Fruit fly (Drosophila melanogaster): ENCODE measurements around the gene mtgo.

mtgo gene

DNA sequence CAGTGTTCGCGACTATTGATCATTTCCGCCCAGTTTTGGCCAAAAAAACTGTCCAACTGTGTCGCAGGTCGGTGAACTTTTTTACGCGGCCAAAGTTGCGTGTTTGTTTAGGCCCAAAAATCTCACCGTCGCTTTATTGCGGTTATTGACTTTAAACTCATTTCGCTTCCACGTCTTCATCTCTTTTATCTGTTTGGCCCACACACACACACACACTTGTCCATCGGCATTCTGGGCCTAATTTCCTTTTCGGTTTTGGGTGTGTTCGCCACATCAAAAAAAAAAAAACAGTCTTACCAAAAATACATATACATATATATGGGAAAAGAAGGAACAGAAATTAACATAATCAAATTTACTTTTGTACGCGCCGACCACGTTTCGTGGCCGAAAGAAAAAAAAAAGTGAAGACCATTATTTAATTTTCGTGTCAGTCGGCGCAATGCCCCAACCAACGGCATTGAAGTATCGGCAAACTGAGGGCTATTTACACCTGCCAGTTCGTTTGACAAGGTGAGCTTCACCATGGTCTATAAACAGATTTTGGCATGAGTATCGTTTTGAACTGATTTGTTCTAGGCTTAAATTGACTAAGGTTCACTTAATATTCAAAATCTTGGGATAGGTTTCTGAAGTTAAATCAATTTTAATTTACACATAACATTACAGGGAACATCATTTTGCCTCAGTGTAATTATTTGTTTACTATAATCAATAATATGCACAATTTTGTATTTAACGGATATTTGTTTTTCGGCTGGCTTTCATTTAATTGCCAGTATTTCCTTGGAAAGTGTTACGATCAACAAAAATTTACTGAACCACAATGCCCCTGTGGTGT is 60.4 kb downstream of the mtgo start, which contains the start of gene CG31815:
Gene CG31815 (plus strand): TSS at position 791 of the 841 bp plus-strand sequence.
- no peak for TF ChIP-seq CG17801 (GFP tag; optimal IDR thresholded peaks at IDR 0.05; ENCODE audit: partially characterized antibody)

DNA sequence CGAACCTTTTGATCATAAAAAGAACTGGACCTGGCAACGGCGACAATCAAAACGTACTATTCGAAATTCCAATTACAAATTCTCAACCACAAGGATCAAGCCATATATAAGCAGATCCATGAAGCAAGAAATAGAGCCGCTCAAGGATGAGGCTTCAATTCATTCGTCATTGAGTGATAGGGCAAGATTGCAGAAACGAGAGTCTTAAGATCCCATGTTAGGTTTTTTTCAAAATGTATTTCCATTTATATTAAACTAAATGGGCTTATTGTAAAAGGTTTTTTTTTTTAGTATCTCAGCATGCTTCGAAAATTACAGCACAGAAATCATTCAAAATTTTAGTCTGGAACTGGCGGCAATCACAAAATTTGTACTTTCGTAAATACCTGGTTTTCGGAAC is 62.3 kb downstream of the mtgo start, which contains the start of gene CG4631:
Gene CG4631 (plus strand): TSS at position 301 of the 400 bp plus-strand sequence.
- TF ChIP-seq CG17801 (GFP tag; optimal IDR thresholded peaks at IDR 0.05; ENCODE audit: partially characterized antibody): no peak

- no peak for TF ChIP-seq CG17801 (GFP tag; optimal IDR thresholded peaks at IDR 0.05; ENCODE audit: partially characterized antibody)
Measured at dm6 chr2L:16616282-16616681, 71.5 kb downstream of the mtgo start.

dm6 chr2L:16618929-16619328 is 74.1 kb downstream of the mtgo start:
- no peak for TF ChIP-seq CG17801 (GFP tag; optimal IDR thresholded peaks at IDR 0.05; ENCODE audit: partially characterized antibody)

DNA sequence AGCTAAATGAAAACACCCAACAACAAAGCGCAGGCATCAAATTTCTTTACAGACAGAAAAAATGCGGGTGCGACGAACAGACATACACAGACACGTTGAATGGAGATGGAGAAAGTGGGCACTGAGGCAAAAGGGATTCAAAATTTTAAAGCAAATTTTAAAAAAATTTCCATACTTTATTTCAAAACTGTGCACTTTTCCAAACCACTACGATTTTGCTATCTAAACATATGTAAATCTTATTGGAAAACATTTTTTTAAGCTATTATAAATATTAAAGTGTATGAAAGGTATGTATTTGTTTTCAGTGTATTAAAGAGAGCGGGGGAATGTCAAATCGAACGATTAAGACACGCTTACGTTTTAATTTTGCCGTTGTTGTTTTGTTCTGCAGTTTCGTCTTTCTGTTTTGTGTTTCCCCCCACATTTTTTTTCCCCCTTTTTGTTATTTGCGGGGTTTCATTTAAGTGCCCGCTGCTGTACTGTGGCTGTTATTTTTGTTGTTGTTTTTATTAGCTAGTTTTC is 75.6 kb downstream of the mtgo start:
- peak; percentile 96 for TF ChIP-seq CG17801 (GFP tag; optimal IDR thresholded peaks at IDR 0.05; ENCODE audit: partially characterized antibody)

DNA sequence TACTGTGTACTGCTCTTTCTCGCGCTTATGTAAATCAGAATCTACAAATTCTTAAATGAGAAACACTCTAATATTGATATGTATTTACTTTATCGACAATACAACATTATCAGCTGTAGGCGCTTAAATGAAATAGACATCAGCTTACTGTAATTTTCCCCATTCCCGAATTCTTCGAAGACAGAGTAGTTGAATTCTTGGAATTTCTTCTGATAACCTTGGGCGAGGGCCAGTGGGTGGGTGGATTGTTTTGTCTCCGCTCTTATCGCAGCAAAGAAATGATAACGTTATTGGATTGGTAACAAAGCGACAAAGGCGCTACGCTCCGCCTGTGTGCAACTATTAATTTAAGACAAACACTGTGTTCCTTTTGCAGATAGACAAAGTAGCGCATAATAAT is 76.6 kb downstream of the mtgo start:
- no peak for TF ChIP-seq CG17801 (GFP tag; optimal IDR thresholded peaks at IDR 0.05; ENCODE audit: partially characterized antibody)

- no peak for TF ChIP-seq CG17801 (GFP tag; optimal IDR thresholded peaks at IDR 0.05; ENCODE audit: partially characterized antibody)
Measured at dm6 chr2L:16622162-16622561, 77.3 kb downstream of the mtgo start.

- TF ChIP-seq CG17801 (GFP tag; optimal IDR thresholded peaks at IDR 0.05; ENCODE audit: partially characterized antibody): no peak
Measured at dm6 chr2L:16627948-16628347, 83.1 kb downstream of the mtgo start.

DNA sequence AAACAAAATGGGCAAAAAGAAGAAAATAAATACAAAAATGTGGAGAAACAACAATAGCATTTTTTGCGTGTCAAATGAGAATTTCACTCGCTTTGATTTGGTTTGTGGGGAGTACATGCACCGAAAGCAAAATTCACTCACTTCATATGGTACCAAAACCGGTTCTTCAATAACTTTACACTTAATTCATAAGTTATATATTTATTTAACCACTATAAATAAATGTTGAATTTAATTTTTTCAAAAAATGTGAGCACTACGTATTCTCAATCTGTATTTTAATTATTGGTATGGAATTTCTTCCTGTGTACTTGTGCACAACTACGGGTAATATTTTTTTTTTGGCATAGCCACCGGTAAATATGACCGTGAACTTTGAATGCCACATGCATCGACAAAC is 84.4 kb downstream of the mtgo start:
- no peak for TF ChIP-seq CG17801 (GFP tag; optimal IDR thresholded peaks at IDR 0.05; ENCODE audit: partially characterized antibody)

- no peak for TF ChIP-seq CG17801 (GFP tag; optimal IDR thresholded peaks at IDR 0.05; ENCODE audit: partially characterized antibody)
Measured at dm6 chr2L:16637335-16637734, 92.5 kb downstream of the mtgo start.

DNA sequence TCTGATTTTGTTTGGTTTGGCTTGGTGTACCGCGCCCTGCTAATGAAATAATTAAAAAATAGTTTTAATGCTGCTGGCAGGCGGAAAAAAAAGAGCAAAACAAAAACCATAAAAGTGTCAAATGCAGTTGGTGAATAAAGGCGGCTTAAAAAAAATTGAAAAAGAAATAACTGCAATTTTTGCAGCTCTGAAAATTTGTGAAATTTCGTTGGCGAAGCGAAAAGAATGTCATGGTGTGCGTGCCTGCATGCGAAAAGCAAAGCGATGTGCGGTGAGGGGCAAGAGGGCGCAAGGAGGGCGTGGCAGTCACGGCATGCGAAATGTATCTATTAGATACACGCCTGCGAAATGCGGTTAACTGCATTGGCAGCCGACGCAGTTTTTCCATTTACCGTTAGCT is 93.5 kb downstream of the mtgo start:
- TF ChIP-seq CG17801 (GFP tag; optimal IDR thresholded peaks at IDR 0.05; ENCODE audit: partially characterized antibody): peak; percentile 29

DNA sequence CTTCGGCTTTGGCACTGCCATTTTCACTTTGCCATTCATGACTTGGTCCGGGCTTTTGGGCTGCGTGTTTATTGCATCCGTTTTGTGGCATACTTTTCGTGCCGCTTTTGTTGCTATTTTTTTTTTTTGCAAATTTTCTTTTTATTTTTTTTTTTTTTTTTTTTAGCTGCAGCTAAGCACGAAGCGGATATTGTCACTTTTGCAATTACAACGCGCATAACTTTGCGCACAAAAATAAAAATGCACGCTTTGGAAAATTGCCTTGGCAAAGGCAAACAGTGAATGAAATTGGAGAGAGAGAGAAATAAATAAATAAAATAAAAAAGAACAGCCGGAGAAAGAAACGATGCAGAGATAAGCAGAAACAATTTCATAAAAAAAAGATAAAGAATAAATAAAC is 96.0 kb downstream of the mtgo start:
- TF ChIP-seq CG17801 (GFP tag; optimal IDR thresholded peaks at IDR 0.05; ENCODE audit: partially characterized antibody): peak; percentile 66

DNA sequence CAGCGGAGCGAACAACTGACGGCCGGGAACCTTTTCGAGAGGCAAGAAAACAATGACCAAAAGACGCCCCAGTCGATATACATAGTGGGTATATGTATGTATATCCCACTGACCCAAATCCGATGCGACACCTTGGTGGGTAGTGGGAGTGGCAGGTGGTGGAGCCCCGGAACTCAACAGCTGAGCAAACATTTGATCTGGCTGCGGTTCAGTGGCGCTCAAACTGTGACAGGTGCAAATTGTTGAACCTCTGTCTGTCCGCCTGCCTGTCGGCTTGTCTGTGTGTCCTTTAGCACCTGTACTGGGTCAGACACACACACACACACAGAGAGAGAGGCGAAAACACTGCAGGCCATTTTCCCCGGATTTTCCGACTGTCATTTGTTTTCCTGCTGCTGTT is 98.6 kb downstream of the mtgo start:
- TF ChIP-seq CG17801 (GFP tag; optimal IDR thresholded peaks at IDR 0.05; ENCODE audit: partially characterized antibody): no peak

dm6 chr2L:16643961-16644360 is 99.1 kb downstream of the mtgo start:
- TF ChIP-seq CG17801 (GFP tag; optimal IDR thresholded peaks at IDR 0.05; ENCODE audit: partially characterized antibody): no peak

- peak; percentile 57 for TF ChIP-seq CG17801 (GFP tag; optimal IDR thresholded peaks at IDR 0.05; ENCODE audit: partially characterized antibody)
Measured at dm6 chr2L:16645479-16646302, 100.9 kb downstream of the mtgo start.

DNA sequence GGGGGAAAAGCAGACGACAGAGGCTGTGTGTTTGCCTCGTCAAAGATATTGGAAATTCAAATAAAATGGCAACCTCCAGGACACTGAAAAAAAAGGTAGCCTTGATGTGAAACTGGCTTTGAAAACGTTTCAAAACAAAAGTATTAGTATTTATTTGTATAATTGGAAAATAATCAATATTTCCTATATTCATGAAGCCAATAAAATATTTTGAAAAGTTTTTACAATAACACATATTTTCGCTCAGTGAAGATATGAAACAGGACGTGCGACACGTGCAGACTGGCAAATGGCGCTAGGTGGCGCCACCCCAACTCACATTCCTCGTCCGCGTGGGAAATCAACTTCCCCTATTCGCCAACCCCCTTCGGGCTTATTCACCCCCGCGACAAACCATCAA is 103.0 kb downstream of the mtgo start:
- no peak for TF ChIP-seq CG17801 (GFP tag; optimal IDR thresholded peaks at IDR 0.05; ENCODE audit: partially characterized antibody)
